Worm (Caenorhabditis elegans) whole organism, late embryonic: ENCODE measurements around the gene K01A6.7.

ENCODE experiments used
- C08G9.2 ChIP-seq: sonication (generic microtip); optimal IDR thresholded peaks from 2 replicates; lab custom pipeline; 2016; ENCODE audit warnings: mild to moderate bottlenecking, missing genetic modification characterization, moderate library complexity, missing compliant biosample characterization
- C38D4.7 ChIP-seq: fragments of 200-800 bp; sonication (Bioruptor generic); optimal IDR thresholded peaks from 2 replicates; lab custom pipeline; 2018; ENCODE audit warnings: mild to moderate bottlenecking, missing genetic modification characterization, moderate library complexity, missing compliant biosample characterization
- F13H6.1 ChIP-seq: sonication (generic microtip); optimal IDR thresholded peaks from 2 replicates; lab custom pipeline; 2016; ENCODE audit warnings: missing genetic modification characterization, missing compliant biosample characterization
- K02D7.2 ChIP-seq: sonication (generic microtip); optimal IDR thresholded peaks from 2 replicates; lab custom pipeline; 2017; ENCODE audit warnings: mild to moderate bottlenecking, missing genetic modification characterization, missing compliant biosample characterization
- K09A11.1 ChIP-seq: sonication (generic microtip); optimal IDR thresholded peaks from 2 replicates; lab custom pipeline; 2017; ENCODE audit warnings: antibody characterized with exemption, mild to moderate bottlenecking, missing genetic modification characterization, missing compliant biosample characterization; ENCODE audit not compliant: insufficient read depth
- Y22D7AL.16 ChIP-seq: sonication (generic microtip); optimal IDR thresholded peaks from 2 replicates; lab custom pipeline; 2016; ENCODE audit warnings: missing genetic modification characterization, missing compliant biosample characterization
- ahr-1 ChIP-seq: sonication (generic microtip); optimal IDR thresholded peaks from 2 replicates; lab custom pipeline; 2016; ENCODE audit warnings: missing genetic modification characterization, missing compliant biosample characterization
- ama-1 ChIP-seq: fragments of 150-350 bp; optimal IDR thresholded peaks from 2 replicates; lab custom pipeline; 2014
- ceh-2 ChIP-seq: sonication (generic microtip); optimal IDR thresholded peaks from 2 replicates; lab custom pipeline; 2016; ENCODE audit warnings: missing genotype, missing genetic modification characterization, missing compliant biosample characterization
- ceh-22 ChIP-seq: sonication (generic microtip); optimal IDR thresholded peaks from 2 replicates; lab custom pipeline; 2017; ENCODE audit warnings: missing biosample characterization, missing genetic modification characterization
- ceh-34 ChIP-seq: sonication (generic microtip); optimal IDR thresholded peaks from 2 replicates; lab custom pipeline; 2016; ENCODE audit warnings: mild to moderate bottlenecking, missing genetic modification characterization, missing compliant biosample characterization
- ceh-45 ChIP-seq: fragments of 200-800 bp; sonication (Bioruptor generic); IDR thresholded peaks from 2 replicates; pipeline ENCODE4 v1.3.6; 2022; ENCODE audit warnings: missing genetic modification reagents, missing genetic modification characterization, missing compliant biosample characterization
- ceh-6 ChIP-seq: fragments of 200-800 bp; sonication (Bioruptor generic); optimal IDR thresholded peaks from 2 replicates; lab custom pipeline; 2018; ENCODE audit warnings: mild to moderate bottlenecking, missing genetic modification characterization, missing compliant biosample characterization
- che-1 ChIP-seq: sonication (generic microtip); optimal IDR thresholded peaks from 2 replicates; lab custom pipeline; 2016; ENCODE audit warnings: mild to moderate bottlenecking, missing genetic modification characterization, missing compliant biosample characterization
- dmd-4 ChIP-seq: sonication (generic microtip); optimal IDR thresholded peaks from 2 replicates; lab custom pipeline; 2016; ENCODE audit warnings: borderline replicate concordance, missing genetic modification characterization, missing compliant biosample characterization
- elt-2 ChIP-seq: sonication (generic microtip); optimal IDR thresholded peaks from 2 replicates; lab custom pipeline; 2016; ENCODE audit warnings: missing genetic modification reagents, missing genetic modification characterization, missing compliant biosample characterization
- elt-4 ChIP-seq: sonication (generic microtip); optimal IDR thresholded peaks from 2 replicates; lab custom pipeline; 2016; ENCODE audit warnings: missing genetic modification characterization, missing compliant biosample characterization
- ets-4 ChIP-seq: sonication (generic microtip); optimal IDR thresholded peaks from 2 replicates; lab custom pipeline; 2016; ENCODE audit warnings: missing genetic modification characterization, missing compliant biosample characterization
- eyg-1 ChIP-seq: sonication (generic microtip); optimal IDR thresholded peaks from 2 replicates; lab custom pipeline; 2016; ENCODE audit warnings: missing genotype, missing genetic modification characterization, missing compliant biosample characterization
- fkh-10 ChIP-seq: fragments of 150-350 bp; optimal IDR thresholded peaks from 2 replicates; lab custom pipeline; 2014; ENCODE audit warnings: missing biosample characterization, missing genetic modification reagents, missing genetic modification characterization
- hlh-13 ChIP-seq: fragments of 200-800 bp; sonication (Bioruptor generic); optimal IDR thresholded peaks from 2 replicates; lab custom pipeline; 2018; ENCODE audit warnings: mild to moderate bottlenecking, missing genetic modification characterization, missing compliant biosample characterization
- hlh-30 ChIP-seq: sonication (generic microtip); optimal IDR thresholded peaks from 2 replicates; lab custom pipeline; 2017; ENCODE audit warnings: antibody characterized with exemption, missing genetic modification characterization, missing compliant biosample characterization; ENCODE audit not compliant: insufficient read depth
- hlh-6 ChIP-seq: sonication (generic microtip); optimal IDR thresholded peaks from 2 replicates; lab custom pipeline; 2016; ENCODE audit warnings: missing genotype, missing genetic modification characterization, missing compliant biosample characterization
- hlh-8 ChIP-seq: sonication (generic microtip); optimal IDR thresholded peaks from 2 replicates; lab custom pipeline; 2016; ENCODE audit warnings: missing genotype, missing genetic modification characterization, missing compliant biosample characterization
- lin-11 ChIP-seq: fragments of 200-800 bp; sonication (Bioruptor generic); optimal IDR thresholded peaks from 2 replicates; lab custom pipeline; 2018; ENCODE audit warnings: mild to moderate bottlenecking, missing genetic modification characterization, missing compliant biosample characterization
- mec-3 ChIP-seq: sonication (generic microtip); optimal IDR thresholded peaks from 2 replicates; lab custom pipeline; 2016; ENCODE audit warnings: borderline replicate concordance, missing genetic modification characterization, missing compliant biosample characterization
- nhr-11 ChIP-seq: fragments of 150-350 bp; optimal IDR thresholded peaks from 2 replicates; lab custom pipeline; 2014; ENCODE audit warnings: missing biosample characterization, missing genetic modification characterization
- odd-2 ChIP-seq: sonication (generic microtip); optimal IDR thresholded peaks from 2 replicates; lab custom pipeline; 2017; ENCODE audit warnings: antibody characterized with exemption, mild to moderate bottlenecking, missing genetic modification characterization, missing compliant biosample characterization
- pha-2 ChIP-seq: sonication (generic microtip); optimal IDR thresholded peaks from 2 replicates; lab custom pipeline; 2017; ENCODE audit warnings: mild to moderate bottlenecking, missing genetic modification characterization, missing compliant biosample characterization
- pqm-1 ChIP-seq: sonication (generic microtip); optimal IDR thresholded peaks from 2 replicates; lab custom pipeline; 2016; ENCODE audit warnings: missing genetic modification characterization, missing compliant biosample characterization
- pros-1 ChIP-seq: fragments of 150-350 bp; optimal IDR thresholded peaks from 2 replicates; lab custom pipeline; 2014; ENCODE audit warnings: missing biosample characterization, missing genetic modification reagents, missing genetic modification characterization
- ref-2 ChIP-seq: sonication (generic microtip); optimal IDR thresholded peaks from 2 replicates; lab custom pipeline; 2016; ENCODE audit warnings: missing genetic modification characterization, missing compliant biosample characterization
- sdc-2 ChIP-seq: sonication (generic microtip); optimal IDR thresholded peaks from 2 replicates; lab custom pipeline; 2016; ENCODE audit warnings: missing genotype, missing genetic modification characterization, missing compliant biosample characterization
- sox-4 ChIP-seq: sonication (generic microtip); optimal IDR thresholded peaks from 2 replicates; lab custom pipeline; 2017; ENCODE audit warnings: mild to moderate bottlenecking, missing genetic modification characterization, inconsistent platforms, missing compliant biosample characterization
- tbx-7 ChIP-seq: sonication (generic microtip); optimal IDR thresholded peaks from 2 replicates; lab custom pipeline; 2016; ENCODE audit warnings: missing genotype, missing genetic modification characterization, missing compliant biosample characterization
- unc-3 ChIP-seq, 2 experiments: fragments of 200-800 bp in 1 of 2; sonication (Bioruptor generic) in 1 of 2; sonication (generic microtip) in 1 of 2; conservative IDR thresholded peaks in 1 of 2; optimal IDR thresholded peaks in 1 of 2; 2 replicates each; pipeline versions ENCODE4 v1.3.6 to Lab custom; 2016 to 2022; ENCODE audit warnings: missing compliant biosample characterization in 2 of 2, missing genetic modification characterization in 2 of 2, missing genetic modification reagents in 1 of 2
- ztf-16 ChIP-seq: sonication (generic microtip); optimal IDR thresholded peaks from 2 replicates; lab custom pipeline; 2017; ENCODE audit warnings: missing genetic modification characterization, missing compliant biosample characterization

The K01A6.7 gene

DNA sequence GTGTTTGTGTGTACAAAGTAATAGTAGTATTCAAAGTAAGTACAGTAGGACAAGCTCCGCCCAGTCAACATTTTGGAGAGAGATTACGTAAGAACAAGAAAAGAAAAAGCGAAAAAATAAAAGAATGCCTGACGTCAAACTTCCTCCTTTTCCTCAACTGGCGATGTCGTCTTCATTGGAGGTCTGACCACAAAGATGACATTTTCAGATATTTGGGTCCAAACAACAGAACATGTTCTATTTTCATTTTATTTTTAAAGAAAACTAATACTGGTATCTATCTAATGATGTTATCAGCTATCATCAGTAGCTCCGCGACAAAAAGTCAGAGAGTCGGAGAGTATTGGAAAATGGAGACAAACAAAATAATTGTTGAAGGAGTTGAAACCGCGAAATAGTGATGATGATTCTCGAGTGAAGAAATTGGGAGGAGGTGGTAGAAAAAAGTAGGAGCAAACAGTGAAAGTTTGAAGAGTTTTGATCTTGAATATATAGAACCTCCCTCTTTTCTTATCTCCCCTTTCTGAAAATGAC, 35.4 kb upstream of the K01A6.7 start, which contains the start of gene lips-5:
Gene lips-5 (minus strand): TSS at position 51 of the 534 bp plus-strand sequence.
- TF ChIP-seq pros-1 (tag; lab: Kevin White, UChicago): no peak
- TF ChIP-seq F13H6.1 (tag; lab: Kevin White, UChicago): no peak
- no peak for TF ChIP-seq C38D4.7 (GFP tag; lab: Kevin White, UChicago)
- TF ChIP-seq hlh-6 (tag; lab: Kevin White, UChicago): no peak
- no peak for TF ChIP-seq unc-3 (GFP tag; conservative IDR thresholded peaks at IDR 0.05; lab: Robert Waterston, UW)
- TF ChIP-seq unc-3 (tag; optimal IDR thresholded peaks at IDR 0.05; lab: Kevin White, UChicago): no peak
- no peak for TF ChIP-seq ahr-1 (tag; lab: Kevin White, UChicago)
- no peak for TF ChIP-seq hlh-13 (GFP tag; lab: Kevin White, UChicago)
- no peak for TF ChIP-seq ceh-22 (tag; lab: Kevin White, UChicago)
- TF ChIP-seq hlh-8 (tag; lab: Kevin White, UChicago): no peak
- no peak for TF ChIP-seq ref-2 (tag; lab: Kevin White, UChicago)
- no peak for TF ChIP-seq ceh-6 (GFP tag; lab: Kevin White, UChicago)
- no peak for TF ChIP-seq ceh-45 (GFP tag; lab: Robert Waterston, UW)
- TF ChIP-seq fkh-10 (GFP tag; lab: Kevin White, UChicago): no peak
- no peak for TF ChIP-seq K02D7.2
- no peak for TF ChIP-seq lin-11 (tag; lab: Kevin White, UChicago)

DNA sequence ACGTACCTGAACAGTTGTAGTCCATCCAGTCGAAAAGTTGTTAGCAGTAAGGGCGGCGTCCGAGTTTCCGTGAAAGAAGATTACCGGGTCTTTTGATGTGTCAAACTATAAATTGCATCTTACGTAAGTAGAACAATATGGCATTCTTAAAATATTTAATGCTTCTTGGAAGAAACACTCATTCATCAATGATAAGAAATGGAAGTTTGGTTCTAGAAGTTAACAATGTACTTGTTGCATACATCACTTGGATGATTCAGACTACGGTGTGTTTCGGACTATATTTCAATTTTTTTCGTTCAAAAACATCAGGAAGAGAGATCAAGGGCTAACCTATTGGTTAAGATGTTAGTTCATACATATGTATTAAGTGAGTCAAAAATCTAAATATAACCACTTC, 33.8 kb upstream of the K01A6.7 start:
- TF ChIP-seq ztf-16 (no peak), pha-2 (tag; lab: Kevin White, UChicago) (no peak), Y22D7AL.16 (tag; lab: Kevin White, UChicago) (no peak), sdc-2 (no peak), nhr-11 (no peak), ceh-34 (no peak), hlh-30 (no peak), odd-2 (tag; lab: Kevin White, UChicago) (no peak), hlh-6 (tag; lab: Kevin White, UChicago) (no peak), elt-4 (tag; lab: Kevin White, UChicago) (no peak), ceh-2 (tag; lab: Kevin White, UChicago) (no peak), che-1 (tag; lab: Kevin White, UChicago) (no peak), mec-3 (tag; lab: Kevin White, UChicago) (no peak), K09A11.1 (tag; lab: Kevin White, UChicago) (no peak), F13H6.1 (tag; lab: Kevin White, UChicago) (no peak)

DNA sequence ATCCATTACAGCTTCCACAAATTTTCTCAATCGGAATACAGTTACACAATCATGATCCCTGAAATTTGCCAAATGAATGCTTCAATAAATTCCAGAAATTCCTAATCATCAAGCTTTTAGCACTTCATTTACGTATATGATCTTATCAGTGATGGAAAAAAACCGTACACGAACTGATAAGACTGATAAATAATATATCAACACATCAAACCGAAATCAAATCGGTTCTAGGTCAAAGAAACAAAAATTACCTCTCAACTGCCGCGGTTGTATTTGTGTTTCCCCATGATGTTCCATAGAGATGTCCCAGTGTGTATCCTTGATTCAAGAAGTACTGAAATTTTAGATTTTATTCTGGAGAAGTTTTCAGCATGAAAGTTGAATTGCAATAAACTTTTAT, 32.7 kb upstream of the K01A6.7 start:
- TF ChIP-seq eyg-1 (tag; lab: Kevin White, UChicago) (no peak), elt-2 (tag; lab: Kevin White, UChicago) (peak; percentile 34), tbx-7 (tag; lab: Kevin White, UChicago) (no peak), pqm-1 (tag; lab: Kevin White, UChicago) (no peak)

DNA sequence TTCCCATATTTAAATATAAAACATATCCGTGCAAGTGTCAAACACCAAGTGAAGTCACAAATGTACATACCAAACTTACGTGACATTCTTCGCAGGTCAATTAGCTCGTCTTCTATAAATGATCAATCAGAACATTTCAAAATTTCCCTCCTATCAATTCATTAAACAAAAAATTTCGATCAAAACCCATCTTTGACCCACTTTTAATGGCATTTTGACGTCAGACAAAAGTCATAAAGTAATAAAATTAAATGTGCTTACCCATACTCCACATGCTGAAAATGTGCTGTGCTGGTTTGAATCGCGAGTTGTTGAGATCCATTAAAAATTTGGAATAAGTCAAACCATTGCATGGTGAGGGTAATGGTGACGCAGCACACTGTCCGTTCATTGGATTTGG, 31.4 kb upstream of the K01A6.7 start:
- TF ChIP-seq dmd-4 (tag; lab: Kevin White, UChicago): no peak
- no peak for TF ChIP-seq pros-1 (tag; lab: Kevin White, UChicago)
- no peak for TF ChIP-seq ets-4 (tag; lab: Kevin White, UChicago)
- TF ChIP-seq F13H6.1 (tag; lab: Kevin White, UChicago): no peak
- TF ChIP-seq ama-1 (lab: Kevin White, UChicago): no peak
- TF ChIP-seq elt-4 (tag; lab: Kevin White, UChicago): no peak
- TF ChIP-seq sox-4 (tag; lab: Kevin White, UChicago): no peak
- TF ChIP-seq ahr-1 (tag; lab: Kevin White, UChicago): no peak
- no peak for TF ChIP-seq C08G9.2 (tag; lab: Kevin White, UChicago)
- no peak for TF ChIP-seq fkh-10 (GFP tag; lab: Kevin White, UChicago)
